Fruit fly (Drosophila melanogaster) whole organism, embryonic: Measurements from ENCODE around the gene Chd1.

Source experiments
- Aef1 ChIP-seq: fragments of 200-800 bp; sonication (Bioruptor generic); IDR thresholded peaks from 3 replicates; pipeline ENCODE4 v1.3.6; 2022; ENCODE audit warnings: missing biosample characterization, missing genetic modification characterization
- Atf6 ChIP-seq: fragments of 200-800 bp; sonication (Bioruptor generic); IDR thresholded peaks from 2 replicates; pipeline ENCODE4 v1.3.6; 2022; ENCODE audit warnings: missing biosample characterization, missing genetic modification characterization
- Blimp-1 ChIP-seq: fragments of 200-800 bp; sonication (Bioruptor generic); optimal IDR thresholded peaks from 3 replicates; lab custom pipeline; 2018; ENCODE audit warnings: missing biosample characterization, missing genetic modification characterization, mild to moderate bottlenecking, moderate library complexity, missing genetic modification reagents
- Bteb2 ChIP-seq: fragments of 200-800 bp; sonication (Bioruptor generic); optimal IDR thresholded peaks from 2 replicates; lab custom pipeline; 2016; ENCODE audit warnings: missing biosample characterization, missing genetic modification characterization
- CG10274 ChIP-seq: fragments of 200-800 bp; sonication (Bioruptor generic); optimal IDR thresholded peaks from 3 replicates; lab custom pipeline; 2017; ENCODE audit warnings: missing biosample characterization, mild to moderate bottlenecking, missing genetic modification characterization
- CG12769 ChIP-seq: fragments of 200-800 bp; sonication (Bioruptor generic); optimal IDR thresholded peaks from 2 replicates; lab custom pipeline; 2019; ENCODE audit warnings: missing biosample characterization, mild to moderate bottlenecking, missing genetic modification characterization, moderate library complexity
- CG13287 ChIP-seq: fragments of 200-800 bp; sonication (Bioruptor generic); IDR thresholded peaks from 2 replicates; pipeline ENCODE4 v1.3.6; 2022; ENCODE audit warnings: missing biosample characterization, missing genetic modification characterization; ENCODE audit not compliant: partially characterized antibody
- CG1602 ChIP-seq: fragments of 200-800 bp; sonication (Bioruptor generic); optimal IDR thresholded peaks from 3 replicates; lab custom pipeline; 2016; ENCODE audit warnings: missing biosample characterization, missing genetic modification characterization
- CG17385 ChIP-seq: fragments of 200-800 bp; sonication (Bioruptor generic); optimal IDR thresholded peaks from 3 replicates; lab custom pipeline; 2018; ENCODE audit warnings: missing biosample characterization, mild to moderate bottlenecking, missing genetic modification characterization
- CG17612 ChIP-seq: fragments of 200-800 bp; sonication (Bioruptor generic); IDR thresholded peaks from 2 replicates; pipeline ENCODE4 v1.3.6; 2022; ENCODE audit warnings: missing biosample characterization, missing genetic modification characterization
- CG17912 ChIP-seq: fragments of 200-800 bp; sonication (Bioruptor generic); optimal IDR thresholded peaks from 2 replicates; lab custom pipeline; 2018; ENCODE audit warnings: missing biosample characterization, mild to moderate bottlenecking, missing genetic modification characterization
- CG1792 ChIP-seq: fragments of 200-800 bp; sonication (Bioruptor generic); optimal IDR thresholded peaks from 2 replicates; lab custom pipeline; 2016; ENCODE audit warnings: missing biosample characterization, missing genetic modification characterization
- CG30403 ChIP-seq: fragments of 200-800 bp; sonication (Bioruptor generic); optimal IDR thresholded peaks from 3 replicates; lab custom pipeline; 2016; ENCODE audit warnings: missing biosample characterization, missing genetic modification characterization
- CG3163 ChIP-seq: fragments of 200-800 bp; sonication (Bioruptor generic); optimal IDR thresholded peaks from 3 replicates; lab custom pipeline; 2016; ENCODE audit warnings: missing biosample characterization, missing genetic modification characterization
- CG32767 ChIP-seq: fragments of 200-800 bp; sonication (Bioruptor generic); IDR thresholded peaks from 2 replicates; pipeline ENCODE4 v1.3.6; 2022; ENCODE audit warnings: missing biosample characterization, missing genetic modification characterization
- CG3838 ChIP-seq: fragments of 200-800 bp; sonication (Bioruptor generic); optimal IDR thresholded peaks from 3 replicates; lab custom pipeline; 2016; ENCODE audit warnings: missing biosample characterization, missing genetic modification characterization
- CG3847 ChIP-seq: fragments of 200-800 bp; sonication (Bioruptor generic); IDR thresholded peaks from 2 replicates; pipeline ENCODE4 v1.3.6; 2022; ENCODE audit warnings: missing biosample characterization, missing genetic modification characterization
- CG42726 ChIP-seq: fragments of 200-800 bp; sonication (Bioruptor generic); IDR thresholded peaks from 2 replicates; pipeline ENCODE4 v1.3.6; 2022; ENCODE audit warnings: missing biosample characterization, missing genetic modification characterization; ENCODE audit not compliant: partially characterized antibody
- CG7271 ChIP-seq: fragments of 200-800 bp; sonication (Bioruptor generic); optimal IDR thresholded peaks from 2 replicates; lab custom pipeline; 2018; ENCODE audit warnings: missing biosample characterization, mild to moderate bottlenecking, missing genetic modification characterization, moderate library complexity
- CG9797 ChIP-seq: fragments of 200-800 bp; sonication (Bioruptor generic); optimal IDR thresholded peaks from 3 replicates; lab custom pipeline; 2018; ENCODE audit warnings: missing biosample characterization, mild to moderate bottlenecking, missing genetic modification characterization
- CHES-1-like ChIP-seq: fragments of 200-800 bp; sonication (Bioruptor generic); optimal IDR thresholded peaks from 2 replicates; lab custom pipeline; 2016; ENCODE audit warnings: missing biosample characterization, missing genetic modification characterization
- Camta ChIP-seq: fragments of 200-800 bp; sonication (Bioruptor generic); optimal IDR thresholded peaks from 2 replicates; lab custom pipeline; 2016; ENCODE audit warnings: missing biosample characterization, missing genetic modification characterization
- CrebB ChIP-seq: fragments of 200-800 bp; sonication (Bioruptor generic); optimal IDR thresholded peaks from 3 replicates; lab custom pipeline; 2018; ENCODE audit warnings: missing biosample characterization, mild to moderate bottlenecking, missing genetic modification characterization
- Dip2 ChIP-seq: fragments of 200-800 bp; sonication (Bioruptor generic); IDR thresholded peaks from 2 replicates; pipeline ENCODE4 v1.3.6; 2022; ENCODE audit warnings: missing biosample characterization, missing genetic modification characterization
- Dip3 ChIP-seq: fragments of 200-800 bp; sonication (Bioruptor generic); optimal IDR thresholded peaks from 3 replicates; lab custom pipeline; 2016; ENCODE audit warnings: missing biosample characterization, missing genetic modification characterization
- E2f1 ChIP-seq: fragments of 200-800 bp; sonication (Bioruptor generic); IDR thresholded peaks from 2 replicates; pipeline ENCODE4 v1.3.6; 2022; ENCODE audit warnings: missing biosample characterization, missing genetic modification characterization
- Ets65A ChIP-seq: fragments of 200-800 bp; sonication (Bioruptor generic); peaks from one replicate; lab custom pipeline; 2016; ENCODE audit warnings: missing biosample characterization, missing genetic modification characterization
- Fer3 ChIP-seq: fragments of 200-800 bp; sonication (Bioruptor generic); optimal IDR thresholded peaks from 2 replicates; lab custom pipeline; 2018; ENCODE audit warnings: missing biosample characterization, mild to moderate bottlenecking, missing genetic modification characterization, moderate library complexity
- Meics ChIP-seq: fragments of 200-800 bp; sonication (Bioruptor generic); optimal IDR thresholded peaks from 2 replicates; lab custom pipeline; 2017; ENCODE audit warnings: missing biosample characterization, mild to moderate bottlenecking, missing genetic modification characterization
- Mrtf ChIP-seq: fragments of 200-800 bp; sonication (Bioruptor generic); IDR thresholded peaks from 3 replicates; pipeline ENCODE4 v1.3.6; 2022; ENCODE audit warnings: missing biosample characterization, missing genetic modification characterization
- Nf-YC ChIP-seq: fragments of 200-800 bp; optimal IDR thresholded peaks from 3 replicates; lab custom pipeline; 2019; ENCODE audit warnings: missing biosample characterization, mild to moderate bottlenecking, missing genetic modification characterization, moderate library complexity
- NfI ChIP-seq: fragments of 200-800 bp; sonication (Bioruptor generic); optimal IDR thresholded peaks from 3 replicates; lab custom pipeline; 2018; ENCODE audit warnings: missing biosample characterization, mild to moderate bottlenecking, missing genetic modification characterization, moderate library complexity
- Rx ChIP-seq: fragments of 200-800 bp; sonication (Bioruptor generic); IDR thresholded peaks from 2 replicates; pipeline ENCODE4 v1.3.6; 2022; ENCODE audit warnings: missing biosample characterization, missing genetic modification characterization
- Sin3A ChIP-seq: fragments of >200 bp; optimal IDR thresholded peaks from 2 replicates; lab custom pipeline; 2018
- bigmax ChIP-seq: fragments of 200-800 bp; sonication (Bioruptor generic); optimal IDR thresholded peaks from 2 replicates; lab custom pipeline; 2018; ENCODE audit warnings: missing biosample characterization, mild to moderate bottlenecking, missing genetic modification characterization
- crol ChIP-seq: fragments of 200-800 bp; sonication (Bioruptor generic); IDR thresholded peaks from 2 replicates; pipeline ENCODE4 v1.3.6; 2022; ENCODE audit warnings: missing biosample characterization, missing genetic modification characterization
- ewg ChIP-seq: fragments of 200-800 bp; sonication (Bioruptor generic); optimal IDR thresholded peaks from 3 replicates; lab custom pipeline; 2017; ENCODE audit warnings: mild to moderate bottlenecking, missing biosample characterization, missing genetic modification reagents, missing genetic modification characterization
- exex ChIP-seq: fragments of 200-800 bp; sonication (Bioruptor generic); optimal IDR thresholded peaks from 4 replicates; lab custom pipeline; 2018; ENCODE audit warnings: missing biosample characterization, mild to moderate bottlenecking, missing genetic modification characterization, moderate library complexity
- fd3F ChIP-seq: fragments of 200-800 bp; sonication (Bioruptor generic); optimal IDR thresholded peaks from 2 replicates; lab custom pipeline; 2018; ENCODE audit warnings: missing biosample characterization, mild to moderate bottlenecking, missing genetic modification characterization, moderate library complexity
- fd64A ChIP-seq: fragments of 200-800 bp; sonication (Bioruptor generic); optimal IDR thresholded peaks from 3 replicates; lab custom pipeline; 2018; ENCODE audit warnings: missing biosample characterization, mild to moderate bottlenecking, missing genetic modification characterization
- fu2 ChIP-seq: fragments of 200-800 bp; sonication (Bioruptor generic); optimal IDR thresholded peaks from 2 replicates; lab custom pipeline; 2016; ENCODE audit warnings: missing biosample characterization, missing genetic modification characterization
- gcm ChIP-seq: fragments of 200-800 bp; sonication (Bioruptor generic); optimal IDR thresholded peaks from 2 replicates; lab custom pipeline; 2019; ENCODE audit warnings: missing biosample characterization, mild to moderate bottlenecking, missing genetic modification characterization, moderate library complexity
- gro ChIP-seq: fragments of 200-800 bp; sonication (Bioruptor generic); optimal IDR thresholded peaks from 2 replicates; lab custom pipeline; 2016; ENCODE audit warnings: missing biosample characterization, missing genetic modification characterization
- gsb ChIP-seq: fragments of 200-800 bp; sonication (Bioruptor generic); IDR thresholded peaks from 2 replicates; pipeline ENCODE4 v1.3.6; 2022; ENCODE audit warnings: missing biosample characterization, missing genetic modification characterization
- klu ChIP-seq: fragments of 200-800 bp; sonication (Bioruptor generic); IDR thresholded peaks from 2 replicates; pipeline ENCODE4 v1.3.6; 2022; ENCODE audit warnings: missing biosample characterization, missing genetic modification characterization
- knrl ChIP-seq: fragments of 200-800 bp; sonication (Bioruptor generic); IDR thresholded peaks from 3 replicates; pipeline ENCODE4 v1.3.6; 2022; ENCODE audit warnings: missing biosample characterization, missing genetic modification characterization; ENCODE audit not compliant: partially characterized antibody
- mld ChIP-seq: fragments of 200-800 bp; sonication (Bioruptor generic); IDR thresholded peaks from 3 replicates; pipeline ENCODE4 v1.3.6; 2022; ENCODE audit warnings: missing biosample characterization, missing genetic modification characterization; ENCODE audit not compliant: partially characterized antibody
- nom ChIP-seq: fragments of 200-800 bp; sonication (Bioruptor generic); optimal IDR thresholded peaks from 2 replicates; lab custom pipeline; 2017; ENCODE audit warnings: missing biosample characterization, missing genetic modification characterization, mild to moderate bottlenecking, moderate library complexity, missing genetic modification reagents
- pb ChIP-seq: fragments of 200-800 bp; sonication (Bioruptor generic); optimal IDR thresholded peaks from 3 replicates; lab custom pipeline; 2016; ENCODE audit warnings: missing biosample characterization, missing genetic modification characterization
- pzg ChIP-seq: fragments of 200-800 bp; sonication (Bioruptor generic); optimal IDR thresholded peaks from 3 replicates; lab custom pipeline; 2018; ENCODE audit warnings: missing biosample characterization, mild to moderate bottlenecking, missing genetic modification characterization, moderate library complexity
- so ChIP-seq: fragments of 200-800 bp; sonication (Bioruptor generic); IDR thresholded peaks from 3 replicates; pipeline ENCODE4 v1.3.6; 2022; ENCODE audit warnings: missing biosample characterization, missing genetic modification characterization
- sob ChIP-seq: fragments of 200-800 bp; sonication (Bioruptor generic); IDR thresholded peaks from 2 replicates; pipeline ENCODE4 v1.3.6; 2022; ENCODE audit warnings: missing biosample characterization, missing genetic modification characterization

Gene Chd1

dm6 chr2L:2999113-2999512, 11.6 kb upstream of the Chd1 start, which contains the start of gene Ccdc85 (continued):
- TF ChIP-seq CrebB (tag; lab: Kevin White, UChicago) (peak; percentile 22), gro (GFP tag; lab: Kevin White, UChicago) (peak; percentile 8), pzg (peak; percentile 80), fu2 (GFP tag; lab: Kevin White, UChicago) (no peak), CG3163 (no peak), fd64A (GFP tag; lab: Kevin White, UChicago) (no peak), CG30403 (no peak), CG7271 (tag; lab: Kevin White, UChicago) (no peak), fd3F (GFP tag; lab: Kevin White, UChicago) (no peak), nom (GFP tag; lab: Kevin White, UChicago) (peak; percentile 8), crol (GFP tag; lab: Robert Waterston, UW) (no peak), so (GFP tag; lab: Robert Waterston, UW) (no peak), CG1792 (GFP tag; lab: Kevin White, UChicago) (no peak), CG17385 (GFP tag; lab: Kevin White, UChicago) (peak; percentile 43), mld (GFP tag; lab: Robert Waterston, UW) (peak; percentile 98), CG3847 (GFP tag; lab: Robert Waterston, UW) (0 out of 2 replicates have a peak, but pooled peaks have one; percentile 28), Ets65A (GFP tag; lab: Kevin White, UChicago) (no peak), gsb (GFP tag; lab: Robert Waterston, UW) (no peak), CG17912 (GFP tag; lab: Kevin White, UChicago) (no peak), CG42726 (GFP tag; lab: Robert Waterston, UW) (peak; percentile 92), knrl (peak; percentile 89), NfI (GFP tag; lab: Kevin White, UChicago) (no peak), Blimp-1 (GFP tag; lab: Kevin White, UChicago) (peak; percentile 24), CG13287 (GFP tag; lab: Robert Waterston, UW) (peak; percentile 96), pb (GFP tag; lab: Kevin White, UChicago) (no peak), Mrtf (GFP tag; lab: Robert Waterston, UW) (no peak), E2f1 (GFP tag; lab: Robert Waterston, UW) (no peak), Bteb2 (GFP tag; lab: Kevin White, UChicago) (no peak), Aef1 (no peak), klu (GFP tag; lab: Robert Waterston, UW) (no peak), CG17612 (no peak), CG12769 (no peak), Nf-YC (tag; lab: Kevin White, UChicago) (no peak), sob (GFP tag; lab: Robert Waterston, UW) (no peak), Meics (GFP tag; lab: Kevin White, UChicago) (no peak), CG9797 (GFP tag; lab: Kevin White, UChicago) (peak; percentile 37), Atf6 (GFP tag; lab: Robert Waterston, UW) (no peak; the same call in 1 of the 2 replicates), ewg (GFP tag; lab: Kevin White, UChicago) (no peak), CG1602 (no peak), CHES-1-like (GFP tag; lab: Kevin White, UChicago) (peak; percentile 17), bigmax (GFP tag; lab: Kevin White, UChicago) (no peak), CG32767 (GFP tag; lab: Robert Waterston, UW) (no peak), Sin3A (lab: Kevin White, UChicago) (peak; percentile 30), Dip2 (no peak), Dip3 (GFP tag; lab: Kevin White, UChicago) (no peak), Rx (GFP tag; lab: Robert Waterston, UW) (no peak), CG3838 (no peak), CG10274 (no peak), Fer3 (tag; lab: Kevin White, UChicago) (no peak), Camta (GFP tag; lab: Kevin White, UChicago) (no peak), exex (no peak), gcm (GFP tag; lab: Kevin White, UChicago) (peak; percentile 47)
